Fruit fly (Drosophila melanogaster): Measurements from ENCODE around the gene ergic53.

ergic53 gene

DNA sequence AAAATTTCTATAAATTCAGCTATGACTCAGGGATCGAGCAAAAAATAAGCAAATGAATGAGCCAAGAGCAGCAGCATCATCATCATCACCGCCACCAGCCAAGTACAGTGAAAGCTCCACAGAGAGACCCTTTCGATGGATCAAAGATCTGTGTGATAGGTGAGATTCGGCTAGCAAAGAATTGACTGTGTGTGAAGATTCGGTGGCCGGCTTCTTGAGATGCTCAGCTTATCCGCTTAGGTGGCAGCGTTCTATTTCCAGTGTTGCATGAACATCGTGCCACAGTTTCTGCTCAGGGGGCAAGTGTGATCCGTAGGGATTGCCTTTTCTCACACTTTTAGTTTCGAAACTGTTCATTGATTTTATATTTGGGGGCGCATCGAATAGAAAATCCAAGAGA is 18.3 kb downstream of the ergic53 start (continued):
- TF ChIP-seq CG32772 (GFP tag; IDR thresholded peaks at IDR 0.05) (no peak), nmo (GFP tag; optimal IDR thresholded peaks at IDR 0.05) (no peak), CG10979 (tag; optimal IDR thresholded peaks at IDR 0.05) (no peak), insv (GFP tag; optimal IDR thresholded peaks at IDR 0.05) (no peak), dati (GFP tag; IDR thresholded peaks at IDR 0.05) (no peak), CG8089 (GFP tag; optimal IDR thresholded peaks at IDR 0.05) (no peak), TFAM (GFP tag; optimal IDR thresholded peaks at IDR 0.05) (no peak), zfh2 (GFP tag; optimal IDR thresholded peaks at IDR 0.05) (no peak), HLH3B (GFP tag; IDR thresholded peaks at IDR 0.05) (no peak), mld (GFP tag; IDR thresholded peaks at IDR 0.05; ENCODE audit: partially characterized antibody) (no peak), CG4282 (GFP tag; optimal IDR thresholded peaks at IDR 0.05) (no peak), CG4328 (GFP tag; optimal IDR thresholded peaks at IDR 0.05) (no peak), gce (GFP tag; IDR thresholded peaks at IDR 0.05) (no peak), rib (GFP tag; IDR thresholded peaks at IDR 0.05) (no peak), ems (GFP tag; optimal IDR thresholded peaks at IDR 0.05) (no peak), hth (optimal IDR thresholded peaks at IDR 0.05) (no peak), CG13296 (GFP tag; optimal IDR thresholded peaks at IDR 0.05) (no peak), CG31388 (GFP tag; optimal IDR thresholded peaks at IDR 0.05) (no peak), Ets97D (GFP tag; optimal IDR thresholded peaks at IDR 0.05) (no peak), vnd (GFP tag; IDR thresholded peaks at IDR 0.05; ENCODE audit: partially characterized antibody) (no peak), bigmax (GFP tag; optimal IDR thresholded peaks at IDR 0.05) (no peak), gsb (GFP tag; IDR thresholded peaks at IDR 0.05) (peak; percentile 27; the same call in 1 of the 2 replicates), CG10543 (GFP tag; optimal IDR thresholded peaks at IDR 0.05) (peak; percentile 81), Med (GFP tag) (peak; percentile 56), CrebB (tag; optimal IDR thresholded peaks at IDR 0.05) (no peak), CG18599 (GFP tag; optimal IDR thresholded peaks at IDR 0.05) (no peak), CG12391 (tag; optimal IDR thresholded peaks at IDR 0.05) (no peak), esg (GFP tag; conservative IDR thresholded peaks at IDR 0.05) (no peak), gcm2 (GFP tag; optimal IDR thresholded peaks at IDR 0.05) (no peak), CG18476 (GFP tag; optimal IDR thresholded peaks at IDR 0.05) (no peak), al (GFP tag; IDR thresholded peaks at IDR 0.05) (no peak), Gsc (GFP tag; IDR thresholded peaks at IDR 0.05) (no peak), CG5180 (GFP tag; optimal IDR thresholded peaks at IDR 0.05) (no peak), Spps (tag; optimal IDR thresholded peaks at IDR 0.05) (no peak), CG6272 (GFP tag; IDR thresholded peaks at IDR 0.05) (no peak), dm (GFP tag; optimal IDR thresholded peaks at IDR 0.05) (no peak), CG5953 (GFP tag; IDR thresholded peaks at IDR 0.05) (no peak), CHES-1-like (GFP tag; optimal IDR thresholded peaks at IDR 0.05) (peak; percentile 4), usp (GFP tag; optimal IDR thresholded peaks at IDR 0.05) (no peak), seq (GFP tag; IDR thresholded peaks at IDR 0.05) (no peak), chif (GFP tag; optimal IDR thresholded peaks at IDR 0.05) (no peak), nom (GFP tag; optimal IDR thresholded peaks at IDR 0.05) (no peak), CG1529 (GFP tag; optimal IDR thresholded peaks at IDR 0.05) (no peak), chm (GFP tag; IDR thresholded peaks at IDR 0.05) (no peak), Dbx (GFP tag; IDR thresholded peaks at IDR 0.05) (peak; percentile 44; the same call in 1 of the 3 replicates), kni (GFP tag; optimal IDR thresholded peaks at IDR 0.05) (no peak), Usf (GFP tag; optimal IDR thresholded peaks at IDR 0.05) (no peak), nerfin-1 (tag; optimal IDR thresholded peaks at IDR 0.05) (no peak), CG13123 (GFP tag; optimal IDR thresholded peaks at IDR 0.05) (no peak), sim (GFP tag; IDR thresholded peaks at IDR 0.05) (no peak), CG8388 (GFP tag; optimal IDR thresholded peaks at IDR 0.05) (no peak), mam (GFP tag; optimal IDR thresholded peaks at IDR 0.05) (no peak), peb (GFP tag; IDR thresholded peaks at IDR 0.05) (0 out of 2 replicates have a peak, but pooled peaks have one; percentile 6)

All from whole organism, embryonic.